Worm (Caenorhabditis elegans) whole organism, mixed stage, embryonic: ENCODE measurements around the gene psf-1.
"Not testable (repeated sequence)": the region's sequence is repeated elsewhere in the genome, so short reads cannot be mapped to it uniquely, and the experiment has no call there.

Experiments
- M03D4.4 ChIP-seq: sonication (generic microtip); optimal IDR thresholded peaks from 2 replicates; lab custom pipeline; 2017; ENCODE audit warnings: mild to moderate bottlenecking, missing genetic modification characterization, missing compliant biosample characterization
- blmp-1 ChIP-seq: fragments of 150-350 bp; optimal IDR thresholded peaks from 2 replicates; lab custom pipeline; 2014; ENCODE audit warnings: missing biosample characterization, missing genetic modification characterization
- ceh-39 ChIP-seq: fragments of 150-350 bp; optimal IDR thresholded peaks from 2 replicates; lab custom pipeline; 2014; ENCODE audit warnings: missing biosample characterization, missing genetic modification characterization
- ceh-43 ChIP-seq: fragments of 200-800 bp; sonication (Bioruptor generic); optimal IDR thresholded peaks from 2 replicates; lab custom pipeline; 2018; ENCODE audit warnings: mild to moderate bottlenecking, missing genetic modification characterization, moderate library complexity, missing compliant biosample characterization
- ceh-83 ChIP-seq: fragments of 200-800 bp; sonication (Bioruptor generic); optimal IDR thresholded peaks from 2 replicates; lab custom pipeline; 2018; ENCODE audit warnings: mild to moderate bottlenecking, missing genetic modification characterization, missing compliant biosample characterization
- ces-1 ChIP-seq: fragments of 150-350 bp; optimal IDR thresholded peaks from 2 replicates; lab custom pipeline; 2014; ENCODE audit warnings: missing biosample characterization, missing genetic modification reagents, missing genetic modification characterization
- cnd-1 ChIP-seq: fragments of 200-800 bp; sonication (Bioruptor generic); optimal IDR thresholded peaks from 2 replicates; lab custom pipeline; 2018; ENCODE audit warnings: mild to moderate bottlenecking, missing genetic modification characterization, missing compliant biosample characterization
- drap-1 ChIP-seq: fragments of 200-800 bp; sonication (Bioruptor generic); optimal IDR thresholded peaks from 3 replicates; lab custom pipeline; 2018; ENCODE audit warnings: mild to moderate bottlenecking, missing genetic modification characterization, missing compliant biosample characterization
- elt-1 ChIP-seq: sonication (generic microtip); optimal IDR thresholded peaks from 2 replicates; lab custom pipeline; 2017; ENCODE audit warnings: missing genetic modification characterization, mild to moderate bottlenecking, missing compliant biosample characterization, antibody characterized with exemption, moderate library complexity, borderline replicate concordance; ENCODE audit not compliant: insufficient read depth
- ham-2 ChIP-seq: fragments of 200-800 bp; sonication (Bioruptor generic); optimal IDR thresholded peaks from 2 replicates; lab custom pipeline; 2018; ENCODE audit warnings: mild to moderate bottlenecking, missing genetic modification characterization, missing compliant biosample characterization
- hlh-1 ChIP-seq: fragments of 150-350 bp; optimal IDR thresholded peaks from 2 replicates; lab custom pipeline; 2014; ENCODE audit warnings: missing biosample characterization, missing genetic modification reagents, missing genetic modification characterization
- lin-13 ChIP-seq: fragments of 150-350 bp; optimal IDR thresholded peaks from 2 replicates; lab custom pipeline; 2014; ENCODE audit warnings: missing biosample characterization, missing genetic modification characterization
- lin-32 ChIP-seq: fragments of 200-800 bp; sonication (Bioruptor generic); optimal IDR thresholded peaks from 2 replicates; lab custom pipeline; 2018; ENCODE audit warnings: mild to moderate bottlenecking, missing genetic modification characterization, missing compliant biosample characterization
- lsy-2 ChIP-seq: fragments of 150-350 bp; optimal IDR thresholded peaks from 2 replicates; lab custom pipeline; 2014; ENCODE audit warnings: missing biosample characterization, missing genetic modification characterization
- mab-5 ChIP-seq: fragments of 150-350 bp; optimal IDR thresholded peaks from 2 replicates; lab custom pipeline; 2014; ENCODE audit warnings: missing biosample characterization, missing genetic modification characterization
- mep-1 ChIP-seq: fragments of 150-350 bp; optimal IDR thresholded peaks from 2 replicates; lab custom pipeline; 2017; ENCODE audit warnings: missing biosample characterization, missing genetic modification reagents, missing genetic modification characterization, inconsistent platforms
- mls-2 ChIP-seq: sonication (generic microtip); optimal IDR thresholded peaks from 2 replicates; lab custom pipeline; 2016; ENCODE audit warnings: mild to moderate bottlenecking, missing genetic modification characterization, moderate library complexity, missing compliant biosample characterization
- nhr-12 ChIP-seq: fragments of 150-350 bp; optimal IDR thresholded peaks from 2 replicates; lab custom pipeline; 2014; ENCODE audit warnings: missing biosample characterization, missing genetic modification characterization
- nhr-2 ChIP-seq: fragments of 150-350 bp; optimal IDR thresholded peaks from 2 replicates; lab custom pipeline; 2014; ENCODE audit warnings: missing biosample characterization, missing genetic modification characterization
- nhr-28 ChIP-seq: fragments of 150-350 bp; optimal IDR thresholded peaks from 2 replicates; lab custom pipeline; 2014; ENCODE audit warnings: missing biosample characterization, missing genetic modification characterization
- nhr-76 ChIP-seq: sonication (generic microtip); optimal IDR thresholded peaks from 2 replicates; lab custom pipeline; 2017; ENCODE audit warnings: missing biosample characterization, missing genetic modification characterization
- pha-4 ChIP-seq: fragments of 150-350 bp; optimal IDR thresholded peaks from 2 replicates; lab custom pipeline; 2018; ENCODE audit warnings: missing biosample characterization, missing genetic modification reagents, missing genetic modification characterization
- sem-2 ChIP-seq: fragments of 200-800 bp; sonication (Bioruptor generic); optimal IDR thresholded peaks from 2 replicates; lab custom pipeline; 2018; ENCODE audit warnings: mild to moderate bottlenecking, missing genetic modification characterization, missing compliant biosample characterization
- snpc-4 ChIP-seq: fragments of 150-350 bp; optimal IDR thresholded peaks from 2 replicates; lab custom pipeline; 2014; ENCODE audit warnings: missing biosample characterization, missing genetic modification characterization
- sptf-1 ChIP-seq: sonication (generic microtip); optimal IDR thresholded peaks from 2 replicates; lab custom pipeline; 2017; ENCODE audit warnings: mild to moderate bottlenecking, missing genetic modification characterization, moderate library complexity, missing compliant biosample characterization
- tbx-8 ChIP-seq: fragments of 200-800 bp; sonication (Bioruptor generic); optimal IDR thresholded peaks from 2 replicates; lab custom pipeline; 2018; ENCODE audit warnings: mild to moderate bottlenecking, missing genetic modification characterization, moderate library complexity, missing compliant biosample characterization
- unc-120 ChIP-seq: sonication (generic microtip); optimal IDR thresholded peaks from 2 replicates; lab custom pipeline; 2017; ENCODE audit warnings: missing genetic modification characterization, missing compliant biosample characterization; ENCODE audit not compliant: poor library complexity, severe bottlenecking
- unc-39 ChIP-seq: fragments of 150-350 bp; optimal IDR thresholded peaks from 2 replicates; lab custom pipeline; 2014; ENCODE audit warnings: missing biosample characterization, missing genetic modification characterization
- unc-62 ChIP-seq: fragments of 150-350 bp; optimal IDR thresholded peaks from 2 replicates; lab custom pipeline; 2014; ENCODE audit warnings: missing biosample characterization, missing genetic modification reagents, missing genetic modification characterization
- zip-8 ChIP-seq: fragments of 150-350 bp; optimal IDR thresholded peaks from 2 replicates; lab custom pipeline; 2014; ENCODE audit warnings: missing biosample characterization, missing genetic modification characterization
- ztf-11 ChIP-seq: fragments of 150-350 bp; optimal IDR thresholded peaks from 2 replicates; lab custom pipeline; 2014; ENCODE audit warnings: missing biosample characterization, missing genetic modification characterization

The psf-1 gene

ce11 chrII:10001546-10001945 lies 33.1 kb downstream of the psf-1 start, which contains the start of gene ZK892.3:
Gene ZK892.3, plus strand, starts transcription at chrII:10001846.
- TF ChIP-seq mls-2 (tag; lab: Kevin White, UChicago) (no peak), zip-8 (tag; lab: Kevin White, UChicago) (no peak), sptf-1 (tag; lab: Kevin White, UChicago) (no peak), unc-62 (GFP tag; lab: Kevin White, UChicago) (no peak), tbx-8 (GFP tag; lab: Kevin White, UChicago) (no peak), snpc-4 (tag; lab: Kevin White, UChicago) (no peak), cnd-1 (tag; lab: Kevin White, UChicago) (no peak), ztf-11 (tag; lab: Kevin White, UChicago) (no peak), ceh-43 (no peak), mab-5 (no peak), M03D4.4 (no peak), unc-120 (tag; lab: Kevin White, UChicago) (no peak), ham-2 (GFP tag; lab: Kevin White, UChicago) (no peak), ces-1 (GFP tag; lab: Kevin White, UChicago) (no peak), pha-4 (no peak), lin-13 (tag; lab: Kevin White, UChicago) (no peak), elt-1 (no peak), lsy-2 (no peak), nhr-76 (tag; lab: Kevin White, UChicago) (no peak)

ce11 chrII:10006266-10006665 lies 37.8 kb downstream of the psf-1 start, which contains the start of gene ZK892.4:
Gene ZK892.4, plus strand, starts transcription at chrII:10006566.
- TF ChIP-seq drap-1; blmp-1 (tag; lab: Kevin White, UChicago); ceh-43: not testable (repeated sequence)

- no peak for TF ChIP-seq mab-5
- TF ChIP-seq mls-2 (tag; lab: Kevin White, UChicago), result no peak
- TF ChIP-seq cnd-1 (tag; lab: Kevin White, UChicago), result no peak
- TF ChIP-seq blmp-1 (tag; lab: Kevin White, UChicago), result no peak
- TF ChIP-seq drap-1, result no peak
- TF ChIP-seq sptf-1 (tag; lab: Kevin White, UChicago), result no peak
- no peak for TF ChIP-seq M03D4.4
- TF ChIP-seq nhr-2, result no peak
- no peak for TF ChIP-seq ceh-83 (GFP tag; lab: Kevin White, UChicago)
- TF ChIP-seq nhr-76 (tag; lab: Kevin White, UChicago), result no peak
- TF ChIP-seq sem-2, result no peak
- no peak for TF ChIP-seq mep-1 (tag; lab: Kevin White, UChicago)
- no peak for TF ChIP-seq nhr-12 (tag; lab: Kevin White, UChicago)
- no peak for TF ChIP-seq ceh-39
- TF ChIP-seq snpc-4 (tag; lab: Kevin White, UChicago), result no peak
- TF ChIP-seq unc-39, result no peak
- TF ChIP-seq tbx-8 (GFP tag; lab: Kevin White, UChicago), result no peak
- no peak for TF ChIP-seq lin-32 (GFP tag; lab: Kevin White, UChicago)
- TF ChIP-seq, all 35 proteins: peak for 0
Measured at ce11 chrII:10007917-10008316, 39.4 kb downstream of the psf-1 start, which contains the start of gene ZK892.5. Gene ZK892.5, plus strand, starts transcription at chrII:10008217.

ce11 chrII:10008552-10008951 lies 40.1 kb downstream of the psf-1 start:
- TF ChIP-seq cnd-1 (tag; lab: Kevin White, UChicago) (no peak), sptf-1 (tag; lab: Kevin White, UChicago) (no peak), hlh-1 (tag; lab: Kevin White, UChicago) (no peak)

ce11 chrII:10010914-10011313 lies 42.4 kb downstream of the psf-1 start:
- TF ChIP-seq nhr-76 (tag; lab: Kevin White, UChicago) (no peak), cnd-1 (tag; lab: Kevin White, UChicago) (no peak), M03D4.4 (no peak), snpc-4 (tag; lab: Kevin White, UChicago) (no peak), elt-1 (no peak), nhr-28 (no peak), lin-32 (GFP tag; lab: Kevin White, UChicago) (no peak), mab-5 (no peak)
